Fruit fly (Drosophila melanogaster) whole organism, embryonic: ENCODE data around the gene CG8176.
A peak's percentile ranks its signal among the peaks of the same experiment; 100 is the strongest.

Source experiments
- Atf3 ChIP-seq: fragments of 200-800 bp; sonication (Bioruptor generic); optimal IDR thresholded peaks from 3 replicates; lab custom pipeline; 2016; ENCODE audit warnings: missing biosample characterization, missing genetic modification characterization
- CG10431 ChIP-seq: fragments of 200-800 bp; sonication (Bioruptor generic); optimal IDR thresholded peaks from 3 replicates; lab custom pipeline; 2018; ENCODE audit warnings: missing biosample characterization, mild to moderate bottlenecking, missing genetic modification characterization
- CG10543 ChIP-seq: fragments of 200-800 bp; sonication (Bioruptor generic); optimal IDR thresholded peaks from 3 replicates; lab custom pipeline; 2017; ENCODE audit warnings: missing biosample characterization, mild to moderate bottlenecking, missing genetic modification characterization, moderate library complexity
- CG10565 ChIP-seq: fragments of 200-800 bp; sonication (Bioruptor generic); optimal IDR thresholded peaks from 3 replicates; lab custom pipeline; 2016; ENCODE audit warnings: missing biosample characterization, mild to moderate bottlenecking, missing genetic modification characterization
- CG10959 ChIP-seq: fragments of 200-800 bp; sonication (Bioruptor generic); IDR thresholded peaks from 2 replicates; pipeline ENCODE4 v1.3.6; 2022; ENCODE audit warnings: missing biosample characterization, missing genetic modification characterization
- CG11247 ChIP-seq: fragments of 200-800 bp; sonication (Bioruptor generic); IDR thresholded peaks from 2 replicates; pipeline ENCODE4 v1.3.6; 2022; ENCODE audit warnings: missing biosample characterization, missing genetic modification characterization
- CG15073 ChIP-seq: fragments of 200-800 bp; sonication (Bioruptor generic); optimal IDR thresholded peaks from 2 replicates; lab custom pipeline; 2016; ENCODE audit warnings: missing biosample characterization, missing genetic modification characterization
- CG15269 ChIP-seq: fragments of 200-800 bp; sonication (Bioruptor generic); optimal IDR thresholded peaks from 2 replicates; lab custom pipeline; 2018; ENCODE audit warnings: missing biosample characterization, mild to moderate bottlenecking, missing genetic modification characterization, moderate library complexity
- CG30431 ChIP-seq: fragments of 200-800 bp; sonication (Bioruptor generic); optimal IDR thresholded peaks from 2 replicates; lab custom pipeline; 2017; ENCODE audit warnings: missing biosample characterization, missing genetic modification characterization
- CG31441 ChIP-seq: fragments of 200-800 bp; sonication (Bioruptor generic); IDR thresholded peaks from 2 replicates; pipeline ENCODE4 v1.3.6; 2022; ENCODE audit warnings: missing biosample characterization, missing genetic modification characterization
- CG34376 ChIP-seq: fragments of 200-800 bp; sonication (Bioruptor generic); optimal IDR thresholded peaks from 2 replicates; lab custom pipeline; 2018; ENCODE audit warnings: missing biosample characterization, mild to moderate bottlenecking, missing genetic modification characterization
- CG4328 ChIP-seq: fragments of 200-800 bp; sonication (Bioruptor generic); optimal IDR thresholded peaks from 3 replicates; lab custom pipeline; 2017; ENCODE audit warnings: missing biosample characterization, missing genetic modification reagents, missing genetic modification characterization
- CG6791 ChIP-seq: fragments of 200-800 bp; sonication (Bioruptor generic); IDR thresholded peaks from 3 replicates; pipeline ENCODE4 v1.3.6; 2022; ENCODE audit warnings: missing biosample characterization, missing genetic modification characterization; ENCODE audit not compliant: partially characterized antibody
- CG6854 ChIP-seq: fragments of 200-800 bp; sonication (Bioruptor generic); optimal IDR thresholded peaks from 3 replicates; lab custom pipeline; 2017; ENCODE audit warnings: missing biosample characterization, mild to moderate bottlenecking, missing genetic modification characterization
- CG7556 ChIP-seq: fragments of 200-800 bp; sonication (Bioruptor generic); optimal IDR thresholded peaks from 2 replicates; lab custom pipeline; 2017; ENCODE audit warnings: missing biosample characterization, mild to moderate bottlenecking, missing genetic modification characterization
- CG7745 ChIP-seq: fragments of 200-800 bp; sonication (Bioruptor generic); optimal IDR thresholded peaks from 2 replicates; lab custom pipeline; 2018; ENCODE audit warnings: missing biosample characterization, mild to moderate bottlenecking, missing genetic modification characterization, moderate library complexity
- CoRest ChIP-seq: fragments of 200-800 bp; sonication (Bioruptor generic); optimal IDR thresholded peaks from 3 replicates; lab custom pipeline; 2018; ENCODE audit warnings: missing biosample characterization, mild to moderate bottlenecking, missing genetic modification characterization, moderate library complexity
- Dll ChIP-seq: fragments of 200-800 bp; sonication (Bioruptor generic); IDR thresholded peaks from 4 replicates; pipeline ENCODE4 v1.3.6; 2022; ENCODE audit warnings: missing biosample characterization, missing genetic modification characterization; ENCODE audit not compliant: partially characterized antibody
- Dref ChIP-seq: fragments of 200-800 bp; sonication (Bioruptor generic); IDR thresholded peaks from 2 replicates; pipeline ENCODE4 v1.3.6; 2022; ENCODE audit warnings: missing biosample characterization, missing genetic modification characterization
- Eip74EF ChIP-seq, 2 experiments: fragments of 200-800 bp in 1 of 2; fragments of >200 bp in 1 of 2; sonication (Bioruptor generic) in 1 of 2; optimal IDR thresholded peaks; 2 replicates each; lab custom pipeline; 2017 to 2019; ENCODE audit warnings: missing biosample characterization in 2 of 2, missing genetic modification characterization in 2 of 2, mild to moderate bottlenecking in 1 of 2, moderate library complexity in 1 of 2
- Ets65A ChIP-seq: fragments of 200-800 bp; sonication (Bioruptor generic); peaks from one replicate; lab custom pipeline; 2016; ENCODE audit warnings: missing biosample characterization, missing genetic modification characterization
- Gsc ChIP-seq: fragments of 200-800 bp; sonication (Bioruptor generic); IDR thresholded peaks from 2 replicates; pipeline ENCODE4 v1.3.6; 2022; ENCODE audit warnings: missing biosample characterization, missing genetic modification characterization
- MESR4 ChIP-seq: fragments of 200-800 bp; sonication (Bioruptor generic); optimal IDR thresholded peaks from 2 replicates; lab custom pipeline; 2018; ENCODE audit warnings: missing biosample characterization, mild to moderate bottlenecking, missing genetic modification characterization, moderate library complexity
- Mad ChIP-seq: fragments of 200-800 bp; sonication (Bioruptor generic); optimal IDR thresholded peaks from 2 replicates; lab custom pipeline; 2016; ENCODE audit warnings: missing biosample characterization, missing genetic modification characterization
- Med ChIP-seq: fragments of 200-800 bp; sonication (Bioruptor generic); peaks from one replicate; lab custom pipeline; 2016; ENCODE audit warnings: missing biosample characterization, missing genetic modification characterization, mild to moderate bottlenecking, inconsistent platforms, moderate library complexity
- Mrtf ChIP-seq: fragments of 200-800 bp; sonication (Bioruptor generic); IDR thresholded peaks from 3 replicates; pipeline ENCODE4 v1.3.6; 2022; ENCODE audit warnings: missing biosample characterization, missing genetic modification characterization
- Neu2 ChIP-seq: fragments of 200-800 bp; sonication (Bioruptor generic); optimal IDR thresholded peaks from 3 replicates; lab custom pipeline; 2016; ENCODE audit warnings: missing biosample characterization, missing genetic modification characterization, borderline replicate concordance
- Opbp ChIP-seq: fragments of 200-800 bp; sonication (Bioruptor generic); IDR thresholded peaks from 3 replicates; pipeline ENCODE4 v1.3.6; 2022; ENCODE audit warnings: missing biosample characterization, missing genetic modification characterization; ENCODE audit not compliant: partially characterized antibody
- Stat92E ChIP-seq, 3 experiments: fragments of >200 bp in 2 of 3; fragments of 200-800 bp in 1 of 3; sonication (Bioruptor generic) in 1 of 3; optimal IDR thresholded peaks; 2 replicates each; lab custom pipeline; 2017 to 2019; ENCODE audit warnings: missing biosample characterization in 3 of 3, missing genetic modification characterization in 3 of 3, mild to moderate bottlenecking in 1 of 3, moderate library complexity in 1 of 3
- Vsx1 ChIP-seq: fragments of 200-800 bp; sonication (Bioruptor generic); optimal IDR thresholded peaks from 2 replicates; lab custom pipeline; 2017; ENCODE audit warnings: missing biosample characterization, mild to moderate bottlenecking, missing genetic modification characterization, missing genetic modification reagents
- bbx ChIP-seq: fragments of 200-800 bp; sonication (Bioruptor generic); IDR thresholded peaks from 2 replicates; pipeline ENCODE4 v1.3.6; 2022; ENCODE audit warnings: missing biosample characterization, missing genetic modification characterization; ENCODE audit not compliant: partially characterized antibody
- bcd ChIP-seq: fragments of 200-800 bp; sonication (Bioruptor generic); optimal IDR thresholded peaks from 2 replicates; lab custom pipeline; 2017; ENCODE audit warnings: missing biosample characterization, mild to moderate bottlenecking, missing genetic modification characterization
- chm ChIP-seq: fragments of 200-800 bp; sonication (Bioruptor generic); IDR thresholded peaks from 2 replicates; pipeline ENCODE4 v1.3.6; 2022; ENCODE audit warnings: missing biosample characterization, missing genetic modification characterization
- ci ChIP-seq: fragments of 200-800 bp; sonication (Bioruptor generic); IDR thresholded peaks from 3 replicates; pipeline ENCODE4 v1.3.6; 2022; ENCODE audit warnings: missing biosample characterization, missing genetic modification characterization
- hb ChIP-seq: fragments of 200-800 bp; sonication (Bioruptor generic); IDR thresholded peaks from 3 replicates; pipeline ENCODE4 v1.3.6; 2022; ENCODE audit warnings: missing biosample characterization, missing genetic modification characterization; ENCODE audit not compliant: partially characterized antibody
- kay ChIP-seq: fragments of 200-800 bp; sonication (Bioruptor generic); optimal IDR thresholded peaks from 2 replicates; lab custom pipeline; 2016; ENCODE audit warnings: missing biosample characterization, missing genetic modification characterization
- nau ChIP-seq: fragments of 200-800 bp; sonication (Bioruptor generic); optimal IDR thresholded peaks from 3 replicates; lab custom pipeline; 2017; ENCODE audit warnings: missing biosample characterization, mild to moderate bottlenecking, missing genetic modification characterization, missing genetic modification reagents
- pum ChIP-seq: fragments of 200-800 bp; sonication (Bioruptor generic); optimal IDR thresholded peaks from 2 replicates; lab custom pipeline; 2016; ENCODE audit warnings: missing biosample characterization, missing genetic modification characterization
- ro ChIP-seq: fragments of 200-800 bp; sonication (Bioruptor generic); IDR thresholded peaks from 2 replicates; pipeline ENCODE4 v1.3.6; 2022; ENCODE audit warnings: missing biosample characterization, missing genetic modification characterization
- row ChIP-seq: fragments of 200-800 bp; sonication (Bioruptor generic); IDR thresholded peaks from 3 replicates; pipeline ENCODE4 v1.3.6; 2022; ENCODE audit warnings: missing biosample characterization, missing genetic modification characterization
- sna ChIP-seq: fragments of 200-800 bp; sonication (Bioruptor generic); IDR thresholded peaks from 2 replicates; pipeline ENCODE4 v1.3.6; 2022; ENCODE audit warnings: missing biosample characterization, missing genetic modification characterization; ENCODE audit not compliant: partially characterized antibody
- sob ChIP-seq: fragments of 200-800 bp; sonication (Bioruptor generic); IDR thresholded peaks from 2 replicates; pipeline ENCODE4 v1.3.6; 2022; ENCODE audit warnings: missing biosample characterization, missing genetic modification characterization
- sqz ChIP-seq: fragments of 200-800 bp; sonication (Bioruptor generic); optimal IDR thresholded peaks from 3 replicates; lab custom pipeline; 2018; ENCODE audit warnings: missing biosample characterization, mild to moderate bottlenecking, missing genetic modification characterization
- tll ChIP-seq, 2 experiments: fragments of 200-800 bp in 1 of 2; fragments of >200 bp in 1 of 2; sonication (Bioruptor generic) in 1 of 2; optimal IDR thresholded peaks; 2 replicates each; lab custom pipeline; 2017 to 2019; ENCODE audit warnings: missing biosample characterization in 2 of 2, missing genetic modification characterization in 2 of 2, mild to moderate bottlenecking in 1 of 2, moderate library complexity in 1 of 2
- tna ChIP-seq: fragments of 200-800 bp; sonication (Bioruptor generic); IDR thresholded peaks from 2 replicates; pipeline ENCODE4 v1.3.6; 2022; ENCODE audit warnings: missing biosample characterization, missing genetic modification characterization; ENCODE audit not compliant: partially characterized antibody
- wor ChIP-seq: fragments of 200-800 bp; sonication (Bioruptor generic); IDR thresholded peaks from 2 replicates; pipeline ENCODE4 v1.3.6; 2022; ENCODE audit warnings: missing biosample characterization, missing genetic modification characterization
- yki ChIP-seq: fragments of >200 bp; optimal IDR thresholded peaks from 3 replicates; lab custom pipeline; 2018

The CG8176 gene

DNA sequence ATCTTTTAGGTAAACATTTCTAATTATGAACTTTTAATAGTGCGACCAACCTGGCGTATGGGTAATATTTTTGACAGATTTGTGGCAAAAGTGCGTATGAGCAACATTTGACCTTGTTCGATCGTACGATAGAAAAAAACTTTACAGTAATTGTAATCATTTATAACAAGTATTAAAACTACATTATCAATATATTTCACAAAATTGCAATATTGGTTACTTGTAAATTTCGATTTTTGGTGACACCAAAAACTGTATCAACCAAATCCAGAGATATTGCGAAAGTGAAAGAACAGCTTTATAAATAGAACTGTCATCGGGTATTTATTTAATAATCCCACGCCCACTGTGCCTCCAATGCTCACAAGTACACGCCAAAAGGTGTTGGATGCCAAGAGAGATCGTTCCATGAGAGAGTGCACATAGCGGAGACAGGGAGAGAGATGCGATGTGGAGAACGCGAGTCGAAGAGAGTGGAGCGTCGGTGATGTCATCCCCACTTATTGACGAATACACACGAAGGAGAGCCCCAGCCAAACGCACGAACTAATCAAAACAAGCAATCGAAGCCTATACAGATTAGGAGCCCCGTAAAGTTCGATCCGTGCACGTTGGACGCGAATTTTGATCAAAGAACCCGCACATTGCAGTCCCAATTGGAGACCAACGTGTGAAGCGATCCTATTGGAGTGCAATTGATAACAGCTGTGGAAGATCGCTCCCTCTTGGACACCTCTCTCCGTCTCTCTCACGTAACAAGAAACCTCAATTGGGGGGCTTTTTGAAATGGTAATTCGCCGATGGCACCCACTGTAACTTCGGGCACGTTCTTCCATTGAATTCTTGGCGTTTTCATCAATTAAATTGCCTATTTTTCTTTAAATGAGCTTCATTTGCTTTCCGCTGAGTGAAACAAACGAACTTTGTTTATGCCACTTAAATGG is 17.6 kb downstream of the CG8176 start (continued):
- TF ChIP-seq nau (peak; percentile 98), CG10431 (GFP tag; lab: Kevin White, UChicago) (peak; percentile 91), ci (GFP tag; lab: Robert Waterston, UW) (peak; percentile 80), CG15073 (peak; percentile 71), Mrtf (peak; percentile 83; the same call in 2 of the 3 replicates), tna (no peak), hb (GFP tag; lab: Robert Waterston, UW) (no peak), ro (GFP tag; lab: Robert Waterston, UW) (peak; percentile 82; the same call in 1 of the 2 replicates), CG30431 (peak; percentile 89), CG34376 (GFP tag; lab: Kevin White, UChicago) (peak; percentile 96), Neu2 (peak; percentile 82), CG4328 (peak; percentile 98), tll (GFP tag; optimal IDR thresholded peaks at IDR 0.05; lab: Kevin White, UChicago) (peak in 1 of 2 experiments; percentile 38), sqz (GFP tag; lab: Kevin White, UChicago) (peak; percentile 91), Eip74EF (GFP tag; optimal IDR thresholded peaks at IDR 0.05; lab: Kevin White, UChicago) (peak in 1 of 2 experiments; percentile 98), wor (peak; percentile 90), bbx (GFP tag; lab: Robert Waterston, UW) (no peak; the same call in 1 of the 2 replicates), Opbp (GFP tag; lab: Robert Waterston, UW) (no peak), bcd (GFP tag; lab: Kevin White, UChicago) (peak; percentile 97), CG11247 (GFP tag; lab: Robert Waterston, UW) (peak; percentile 73; the same call in 1 of the 2 replicates), chm (GFP tag; lab: Robert Waterston, UW) (peak; percentile 58; the same call in 1 of the 2 replicates), Gsc (GFP tag; lab: Robert Waterston, UW) (peak; percentile 78), Vsx1 (GFP tag; lab: Kevin White, UChicago) (peak; percentile 93), CG15269 (tag; lab: Kevin White, UChicago) (peak; percentile 97), Mad (GFP tag; lab: Kevin White, UChicago) (peak; percentile 92), row (GFP tag; lab: Robert Waterston, UW) (peak; percentile 94), sna (GFP tag; lab: Robert Waterston, UW) (no peak), CG10543 (GFP tag; lab: Kevin White, UChicago) (peak; percentile 98), Med (GFP tag; lab: Kevin White, UChicago) (peak; percentile 97), Stat92E (GFP tag; optimal IDR thresholded peaks at IDR 0.05; lab: Kevin White, UChicago) (peak in 1 of 3 experiments; percentile 51), Ets65A (GFP tag; lab: Kevin White, UChicago) (peak; percentile 98), CG31441 (GFP tag; lab: Robert Waterston, UW) (peak; percentile 96), CoRest (peak; percentile 98), CG6854 (GFP tag; lab: Kevin White, UChicago) (peak; percentile 97), Dref (GFP tag; lab: Robert Waterston, UW) (no peak), CG7745 (no peak), pum (GFP tag; lab: Kevin White, UChicago) (peak; percentile 91), yki (lab: Kevin White, UChicago) (peak; percentile 53), CG7556 (GFP tag; lab: Kevin White, UChicago) (peak; percentile 99), Dll (GFP tag; lab: Robert Waterston, UW) (no peak; the same call in 3 of the 4 replicates), CG10565 (GFP tag; lab: Kevin White, UChicago) (peak; percentile 63), kay (GFP tag; lab: Kevin White, UChicago) (peak; percentile 96), sob (GFP tag; lab: Robert Waterston, UW) (peak; percentile 85), CG10959 (GFP tag; lab: Robert Waterston, UW) (peak; percentile 47), CG6791 (GFP tag; lab: Robert Waterston, UW) (no peak), MESR4 (GFP tag; lab: Kevin White, UChicago) (peak; percentile 16), Atf3 (GFP tag; lab: Kevin White, UChicago) (peak; percentile 84)
